Fruit fly (Drosophila melanogaster) whole organism, embryonic: ENCODE data around the gene CG13041.

ENCODE experiments used
- Abd-B ChIP-seq: fragments of 200-800 bp; sonication (Bioruptor generic); optimal IDR thresholded peaks from 2 replicates; lab custom pipeline; 2018; ENCODE audit warnings: missing biosample characterization, mild to moderate bottlenecking, missing genetic modification characterization, moderate library complexity
- CG11247 ChIP-seq: fragments of 200-800 bp; sonication (Bioruptor generic); IDR thresholded peaks from 2 replicates; pipeline ENCODE4 v1.3.6; 2022; ENCODE audit warnings: missing biosample characterization, missing genetic modification characterization
- CG14710 ChIP-seq: fragments of 200-800 bp; sonication (Bioruptor generic); optimal IDR thresholded peaks from 3 replicates; lab custom pipeline; 2019; ENCODE audit warnings: missing biosample characterization, mild to moderate bottlenecking, missing genetic modification characterization, moderate library complexity
- CG14860 ChIP-seq: fragments of 200-800 bp; sonication (Bioruptor generic); IDR thresholded peaks from 3 replicates; pipeline ENCODE4 v1.3.6; 2022; ENCODE audit warnings: missing biosample characterization, missing genetic modification characterization; ENCODE audit not compliant: partially characterized antibody
- CG15269 ChIP-seq: fragments of 200-800 bp; sonication (Bioruptor generic); optimal IDR thresholded peaks from 2 replicates; lab custom pipeline; 2018; ENCODE audit warnings: missing biosample characterization, mild to moderate bottlenecking, missing genetic modification characterization, moderate library complexity
- CG15479 ChIP-seq: fragments of 200-800 bp; sonication (Bioruptor generic); optimal IDR thresholded peaks from 3 replicates; lab custom pipeline; 2019; ENCODE audit warnings: missing biosample characterization, mild to moderate bottlenecking, missing genetic modification characterization, moderate library complexity
- CG17361 ChIP-seq: fragments of 200-800 bp; sonication (Bioruptor generic); IDR thresholded peaks from 3 replicates; pipeline ENCODE4 v1.3.6; 2022; ENCODE audit warnings: missing biosample characterization, missing genetic modification characterization
- CG18476 ChIP-seq: fragments of 200-800 bp; sonication (Bioruptor generic); optimal IDR thresholded peaks from 2 replicates; lab custom pipeline; 2016; ENCODE audit warnings: missing biosample characterization, mild to moderate bottlenecking, missing genetic modification characterization
- CG18599 ChIP-seq: fragments of 200-800 bp; sonication (Bioruptor generic); optimal IDR thresholded peaks from 3 replicates; lab custom pipeline; 2017; ENCODE audit warnings: missing biosample characterization, missing genetic modification characterization, mild to moderate bottlenecking, moderate library complexity, missing genetic modification reagents
- CG2202 ChIP-seq: fragments of 200-800 bp; sonication (Bioruptor generic); optimal IDR thresholded peaks from 2 replicates; lab custom pipeline; 2018; ENCODE audit warnings: missing biosample characterization, mild to moderate bottlenecking, missing genetic modification characterization
- CG34422 ChIP-seq: fragments of 200-800 bp; sonication (Bioruptor generic); IDR thresholded peaks from 3 replicates; pipeline ENCODE4 v1.3.6; 2022; ENCODE audit warnings: missing biosample characterization, missing genetic modification characterization
- CG43689 ChIP-seq: fragments of 200-800 bp; sonication (Bioruptor generic); IDR thresholded peaks from 2 replicates; pipeline ENCODE4 v1.3.6; 2022; ENCODE audit warnings: missing biosample characterization, missing genetic modification characterization
- CG5245 ChIP-seq: fragments of 200-800 bp; sonication (Bioruptor generic); optimal IDR thresholded peaks from 3 replicates; lab custom pipeline; 2016; ENCODE audit warnings: missing biosample characterization, missing genetic modification characterization
- CG6254 ChIP-seq: fragments of 200-800 bp; sonication (Bioruptor generic); optimal IDR thresholded peaks from 3 replicates; lab custom pipeline; 2017; ENCODE audit warnings: mild to moderate bottlenecking, missing biosample characterization, missing genetic modification reagents, missing genetic modification characterization
- CG6654 ChIP-seq: fragments of 200-800 bp; sonication (Bioruptor generic); optimal IDR thresholded peaks from 2 replicates; lab custom pipeline; 2017; ENCODE audit warnings: missing biosample characterization, mild to moderate bottlenecking, missing genetic modification characterization
- CG6765 ChIP-seq: fragments of 200-800 bp; sonication (Bioruptor generic); optimal IDR thresholded peaks from 3 replicates; lab custom pipeline; 2017; ENCODE audit warnings: missing biosample characterization, mild to moderate bottlenecking, missing genetic modification characterization
- CG8089 ChIP-seq: fragments of 200-800 bp; sonication (Bioruptor generic); optimal IDR thresholded peaks from 3 replicates; lab custom pipeline; 2016; ENCODE audit warnings: missing biosample characterization, missing genetic modification characterization
- CG9876 ChIP-seq: fragments of 200-800 bp; sonication (Bioruptor generic); optimal IDR thresholded peaks from 2 replicates; lab custom pipeline; 2016; ENCODE audit warnings: missing biosample characterization, missing genetic modification characterization
- CTCF ChIP-seq: fragments of 200-800 bp; sonication (Bioruptor generic); optimal IDR thresholded peaks from 2 replicates; lab custom pipeline; 2017; ENCODE audit warnings: missing biosample characterization, mild to moderate bottlenecking, missing genetic modification characterization, moderate library complexity
- Dfd ChIP-seq, 2 experiments: fragments of >200 bp; optimal IDR thresholded peaks; 2 replicates each; lab custom pipeline; 2017; ENCODE audit warnings: missing biosample characterization in 2 of 2, missing genetic modification characterization in 2 of 2
- HLHmδ ChIP-seq: fragments of 200-800 bp; sonication (Bioruptor generic); optimal IDR thresholded peaks from 2 replicates; lab custom pipeline; 2018; ENCODE audit warnings: missing biosample characterization, mild to moderate bottlenecking, missing genetic modification characterization, moderate library complexity
- Myb ChIP-seq: fragments of 200-800 bp; sonication (Bioruptor generic); optimal IDR thresholded peaks from 2 replicates; lab custom pipeline; 2016; ENCODE audit warnings: missing biosample characterization, missing genetic modification characterization
- Optix ChIP-seq: fragments of 200-800 bp; sonication (Bioruptor generic); IDR thresholded peaks from 3 replicates; pipeline ENCODE4 v1.3.6; 2022; ENCODE audit warnings: missing biosample characterization, missing genetic modification characterization
- Ptx1 ChIP-seq: fragments of 200-800 bp; sonication (Bioruptor generic); IDR thresholded peaks from 2 replicates; pipeline ENCODE4 v1.3.6; 2022; ENCODE audit warnings: missing biosample characterization, missing genetic modification characterization
- Sry-β ChIP-seq: fragments of 200-800 bp; sonication (Bioruptor generic); optimal IDR thresholded peaks from 2 replicates; lab custom pipeline; 2018; ENCODE audit warnings: missing biosample characterization, mild to moderate bottlenecking, missing genetic modification characterization, moderate library complexity
- Tbp ChIP-seq: fragments of >200 bp; optimal IDR thresholded peaks from 2 replicates; lab custom pipeline; 2018; ENCODE audit warnings: missing biosample characterization, missing genetic modification characterization
- Xrp1 ChIP-seq: fragments of 200-800 bp; sonication (Bioruptor generic); IDR thresholded peaks from 2 replicates; pipeline ENCODE4 v1.3.6; 2022; ENCODE audit warnings: missing biosample characterization, missing genetic modification characterization
- amos ChIP-seq: fragments of 200-800 bp; sonication (Bioruptor generic); IDR thresholded peaks from 2 replicates; pipeline ENCODE4 v1.3.6; 2022; ENCODE audit warnings: missing biosample characterization, missing genetic modification characterization; ENCODE audit not compliant: partially characterized antibody
- btn ChIP-seq: fragments of 200-800 bp; sonication (Bioruptor generic); optimal IDR thresholded peaks from 2 replicates; lab custom pipeline; 2016; ENCODE audit warnings: missing biosample characterization, missing genetic modification characterization
- cad ChIP-seq: fragments of >200 bp; optimal IDR thresholded peaks from 2 replicates; lab custom pipeline; 2017; ENCODE audit warnings: missing biosample characterization, missing genetic modification characterization
- crol ChIP-seq: fragments of 200-800 bp; sonication (Bioruptor generic); IDR thresholded peaks from 2 replicates; pipeline ENCODE4 v1.3.6; 2022; ENCODE audit warnings: missing biosample characterization, missing genetic modification characterization
- dysf ChIP-seq: fragments of 200-800 bp; sonication (Bioruptor generic); IDR thresholded peaks from 3 replicates; pipeline ENCODE4 v1.3.6; 2022; ENCODE audit warnings: missing biosample characterization, missing genetic modification characterization
- gfzf ChIP-seq: fragments of 200-800 bp; sonication (Bioruptor generic); optimal IDR thresholded peaks from 2 replicates; lab custom pipeline; 2016; ENCODE audit warnings: missing biosample characterization, mild to moderate bottlenecking, missing genetic modification characterization, moderate library complexity
- ind ChIP-seq: fragments of 200-800 bp; sonication (Bioruptor generic); optimal IDR thresholded peaks from 3 replicates; lab custom pipeline; 2016; ENCODE audit warnings: missing biosample characterization, missing genetic modification characterization
- inv ChIP-seq: fragments of 200-800 bp; sonication (Bioruptor generic); IDR thresholded peaks from 2 replicates; pipeline ENCODE4 v1.3.6; 2022; ENCODE audit warnings: missing biosample characterization, missing genetic modification characterization; ENCODE audit not compliant: partially characterized antibody
- nom ChIP-seq: fragments of 200-800 bp; sonication (Bioruptor generic); optimal IDR thresholded peaks from 2 replicates; lab custom pipeline; 2017; ENCODE audit warnings: missing biosample characterization, missing genetic modification characterization, mild to moderate bottlenecking, moderate library complexity, missing genetic modification reagents
- psq ChIP-seq: fragments of 200-800 bp; sonication (Bioruptor generic); optimal IDR thresholded peaks from 2 replicates; lab custom pipeline; 2017; ENCODE audit warnings: missing biosample characterization, missing genetic modification characterization
- pum ChIP-seq: fragments of 200-800 bp; sonication (Bioruptor generic); optimal IDR thresholded peaks from 2 replicates; lab custom pipeline; 2016; ENCODE audit warnings: missing biosample characterization, missing genetic modification characterization
- stwl ChIP-seq: fragments of 200-800 bp; sonication (Bioruptor generic); optimal IDR thresholded peaks from 3 replicates; lab custom pipeline; 2018; ENCODE audit warnings: missing biosample characterization, mild to moderate bottlenecking, missing genetic modification characterization, moderate library complexity

CG13041 gene

dm6 chr3L:16326657-16327056 lies 7.3 kb upstream of the CG13041 start, which contains the start of the genes CG13040 and CG13039:
CG13040 (minus strand) TSS chr3L:16326757.
CG13039 (minus strand) TSS chr3L:16326762.
- TF ChIP-seq ind (GFP tag; lab: Kevin White, UChicago) (no peak), CG15479 (GFP tag; lab: Kevin White, UChicago) (no peak), CG6654 (GFP tag; lab: Kevin White, UChicago) (no peak), CG8089 (no peak), CG2202 (tag; lab: Kevin White, UChicago) (no peak), CG11247 (GFP tag; lab: Robert Waterston, UW) (no peak), CG9876 (GFP tag; lab: Kevin White, UChicago) (no peak), dysf (GFP tag; lab: Robert Waterston, UW) (no peak), CG5245 (GFP tag; lab: Kevin White, UChicago) (no peak), Optix (GFP tag; lab: Robert Waterston, UW) (no peak), CG18476 (GFP tag; lab: Kevin White, UChicago) (no peak), HLHmδ (no peak)
- TF ChIP-seq, all 482 proteins: peak for 0

- TF ChIP-seq Abd-B (GFP tag; lab: Kevin White, UChicago) (no peak), CTCF (GFP tag; lab: Kevin White, UChicago) (no peak), gfzf (GFP tag; lab: Kevin White, UChicago) (no peak), CG14710 (no peak), CG17361 (no peak), nom (GFP tag; lab: Kevin White, UChicago) (no peak), Sry-β (GFP tag; lab: Kevin White, UChicago) (no peak), amos (no peak), inv (GFP tag; lab: Robert Waterston, UW) (no peak), btn (no peak), Xrp1 (GFP tag; lab: Robert Waterston, UW) (no peak), cad (no peak), Ptx1 (GFP tag; lab: Robert Waterston, UW) (no peak), Dfd (GFP tag; optimal IDR thresholded peaks at IDR 0.05; lab: Kevin White, UChicago) (no peak)
Observed at dm6 chr3L:16323372-16323771, 4.0 kb upstream of the CG13041 start, which contains the start of gene CG13059. CG13059 (plus strand) TSS chr3L:16323672.

dm6 chr3L:16321172-16321571 lies 1.8 kb upstream of the CG13041 start, which contains the start of gene CG42718:
CG42718 (minus strand) TSS chr3L:16321272.
- TF ChIP-seq dysf (GFP tag; lab: Robert Waterston, UW) (no peak), stwl (tag; lab: Kevin White, UChicago) (no peak), CG14860 (GFP tag; lab: Robert Waterston, UW) (no peak), CG6765 (GFP tag; lab: Kevin White, UChicago) (no peak), CG6254 (GFP tag; lab: Kevin White, UChicago) (no peak), pum (no peak), cad (no peak), CG15269 (no peak), Myb (GFP tag; lab: Kevin White, UChicago) (no peak), CG43689 (GFP tag; lab: Robert Waterston, UW) (no peak), CG34422 (GFP tag; lab: Robert Waterston, UW) (no peak), crol (GFP tag; lab: Robert Waterston, UW) (no peak), CG18599 (GFP tag; lab: Kevin White, UChicago) (no peak), psq (GFP tag; lab: Kevin White, UChicago) (no peak), Tbp (GFP tag; lab: Kevin White, UChicago) (no peak)
